Worm (Caenorhabditis elegans) whole organism, young adult: ENCODE data around the gene ZK154.6.

Experiments used
- B0261.1 ChIP-seq: sonication (generic microtip); optimal IDR thresholded peaks from 2 replicates; lab custom pipeline; 2016; ENCODE audit warnings: mild to moderate bottlenecking, missing genetic modification characterization, moderate library complexity, missing compliant biosample characterization
- B0336.3 ChIP-seq: fragments of 200-800 bp; sonication (Bioruptor generic); IDR thresholded peaks from 2 replicates; pipeline ENCODE4 v1.3.6; 2022; ENCODE audit warnings: missing genetic modification characterization, missing compliant biosample characterization
- C17E4.6 ChIP-seq: fragments of 200-800 bp; sonication (Bioruptor generic); IDR thresholded peaks from 2 replicates; pipeline ENCODE4 v1.3.6; 2022; ENCODE audit warnings: missing genetic modification reagents, missing genetic modification characterization, missing compliant biosample characterization
- F52B5.7 ChIP-seq: sonication (generic microtip); optimal IDR thresholded peaks from 2 replicates; lab custom pipeline; 2016; ENCODE audit warnings: mild to moderate bottlenecking, missing genetic modification characterization, missing compliant biosample characterization
- F55B11.4 ChIP-seq: sonication (generic microtip); optimal IDR thresholded peaks from 2 replicates; lab custom pipeline; 2016; ENCODE audit warnings: missing compliant biosample characterization, missing genetic modification characterization, borderline replicate concordance; ENCODE audit not compliant: insufficient read depth
- K11D2.4 ChIP-seq: fragments of 200-800 bp; sonication (Bioruptor generic); IDR thresholded peaks from 2 replicates; pipeline ENCODE4 v1.3.6; 2022; ENCODE audit warnings: missing genetic modification reagents, missing genetic modification characterization, missing compliant biosample characterization
- T07F8.4 ChIP-seq: sonication (generic microtip); optimal IDR thresholded peaks from 2 replicates; lab custom pipeline; 2016; ENCODE audit warnings: mild to moderate bottlenecking, missing genetic modification characterization, moderate library complexity, missing compliant biosample characterization
- Y67H2A.10 ChIP-seq: fragments of 200-800 bp; sonication (Bioruptor generic); conservative IDR thresholded peaks from 2 replicates; pipeline ENCODE4 v1.3.6; 2022; ENCODE audit warnings: missing genetic modification reagents, missing genetic modification characterization, missing compliant biosample characterization
- ZK185.1 ChIP-seq: sonication (generic microtip); optimal IDR thresholded peaks from 2 replicates; lab custom pipeline; 2016; ENCODE audit warnings: mild to moderate bottlenecking, missing genetic modification characterization, missing compliant biosample characterization; ENCODE audit not compliant: poor library complexity, severe bottlenecking
- atf-7 ChIP-seq: sonication (generic microtip); optimal IDR thresholded peaks from 2 replicates; lab custom pipeline; 2017; ENCODE audit warnings: mild to moderate bottlenecking, missing genetic modification characterization, missing compliant biosample characterization
- athp-1 ChIP-seq: sonication (generic microtip); optimal IDR thresholded peaks from 2 replicates; lab custom pipeline; 2017; ENCODE audit warnings: mild to moderate bottlenecking, missing genetic modification characterization, missing compliant biosample characterization
- attf-3 ChIP-seq: fragments of 200-800 bp; sonication (Bioruptor generic); conservative IDR thresholded peaks from 2 replicates; pipeline ENCODE4 v1.3.6; 2022; ENCODE audit warnings: missing genetic modification reagents, missing genetic modification characterization, missing compliant biosample characterization
- attf-5 ChIP-seq: fragments of 200-800 bp; sonication (Bioruptor generic); optimal IDR thresholded peaks from 2 replicates; lab custom pipeline; 2018; ENCODE audit warnings: mild to moderate bottlenecking, missing genetic modification characterization, missing compliant biosample characterization
- bed-1 ChIP-seq: fragments of 200-800 bp; sonication (Bioruptor generic); IDR thresholded peaks from 2 replicates; pipeline ENCODE4 v1.3.6; 2022; ENCODE audit warnings: missing genetic modification reagents, missing genetic modification characterization, missing compliant biosample characterization
- ceh-27 ChIP-seq: fragments of 200-800 bp; sonication (Bioruptor generic); optimal IDR thresholded peaks from 2 replicates; lab custom pipeline; 2018; ENCODE audit warnings: mild to moderate bottlenecking, missing genetic modification characterization, moderate library complexity, missing compliant biosample characterization
- chd-7 ChIP-seq: sonication (generic microtip); optimal IDR thresholded peaks from 2 replicates; lab custom pipeline; 2016; ENCODE audit warnings: mild to moderate bottlenecking, missing genetic modification characterization, moderate library complexity, missing compliant biosample characterization
- dpff-1 ChIP-seq: sonication (generic microtip); optimal IDR thresholded peaks from 2 replicates; lab custom pipeline; 2017; ENCODE audit warnings: mild to moderate bottlenecking, missing genetic modification characterization, missing compliant biosample characterization
- efl-1 ChIP-seq: fragments of 150-350 bp; optimal IDR thresholded peaks from 2 replicates; lab custom pipeline; 2014; ENCODE audit warnings: missing biosample characterization, missing genetic modification reagents, missing genetic modification characterization
- egl-18 ChIP-seq: fragments of 200-800 bp; sonication (Bioruptor generic); IDR thresholded peaks from 2 replicates; pipeline ENCODE4 v1.3.6; 2022; ENCODE audit warnings: missing genetic modification reagents, missing genetic modification characterization, missing compliant biosample characterization
- egl-44 ChIP-seq: fragments of 200-800 bp; sonication (Bioruptor generic); IDR thresholded peaks from 2 replicates; pipeline ENCODE4 v1.3.6; 2022; ENCODE audit warnings: missing genetic modification reagents, missing genetic modification characterization, missing compliant biosample characterization
- egrh-3 ChIP-seq: fragments of 200-800 bp; sonication (Bioruptor generic); IDR thresholded peaks from 2 replicates; pipeline ENCODE4 v1.3.6; 2022; ENCODE audit warnings: missing genetic modification reagents, missing genetic modification characterization, missing compliant biosample characterization
- ets-4 ChIP-seq: fragments of 200-800 bp; sonication (Bioruptor generic); optimal IDR thresholded peaks from 2 replicates; lab custom pipeline; 2018; ENCODE audit warnings: mild to moderate bottlenecking, missing genetic modification characterization, missing compliant biosample characterization
- him-1 ChIP-seq: sonication (generic microtip); optimal IDR thresholded peaks from 2 replicates; lab custom pipeline; 2016; ENCODE audit warnings: missing genotype, missing genetic modification reagents, missing genetic modification characterization, missing compliant biosample characterization
- hlh-26 ChIP-seq: fragments of 200-800 bp; sonication (Bioruptor generic); conservative IDR thresholded peaks from 2 replicates; pipeline ENCODE4 v1.3.6; 2022; ENCODE audit warnings: missing genetic modification reagents, missing genetic modification characterization, missing compliant biosample characterization
- hmg-1.2 ChIP-seq: fragments of 200-800 bp; sonication (Bioruptor generic); IDR thresholded peaks from 2 replicates; pipeline ENCODE4 v1.3.6; 2022; ENCODE audit warnings: missing genetic modification reagents, missing genetic modification characterization, missing compliant biosample characterization
- hrde-1 ChIP-seq: sonication (generic microtip); optimal IDR thresholded peaks from 2 replicates; lab custom pipeline; 2016; ENCODE audit warnings: missing genetic modification characterization, mild to moderate bottlenecking, missing compliant biosample characterization, moderate library complexity, missing genotype, missing genetic modification reagents, borderline replicate concordance
- lag-1 ChIP-seq: fragments of 200-800 bp; sonication (Bioruptor generic); IDR thresholded peaks from 2 replicates; pipeline ENCODE4 v1.3.6; 2022; ENCODE audit warnings: missing genetic modification reagents, missing genetic modification characterization, missing compliant biosample characterization
- let-526 ChIP-seq: fragments of 200-800 bp; sonication (Bioruptor generic); IDR thresholded peaks from 2 replicates; pipeline ENCODE4 v1.3.6; 2022; ENCODE audit warnings: missing genetic modification reagents, missing genetic modification characterization, missing compliant biosample characterization
- lin-54 ChIP-seq: fragments of 200-800 bp; sonication (Bioruptor generic); optimal IDR thresholded peaks from 2 replicates; lab custom pipeline; 2018; ENCODE audit warnings: mild to moderate bottlenecking, missing genetic modification characterization, missing compliant biosample characterization
- lsl-1 ChIP-seq: fragments of 200-800 bp; sonication (Bioruptor generic); optimal IDR thresholded peaks from 2 replicates; lab custom pipeline; 2018; ENCODE audit warnings: mild to moderate bottlenecking, missing genetic modification characterization, moderate library complexity, missing compliant biosample characterization
- mcd-1 ChIP-seq: fragments of 200-800 bp; sonication (Bioruptor generic); IDR thresholded peaks from 2 replicates; pipeline ENCODE4 v1.3.6; 2022; ENCODE audit warnings: missing genetic modification reagents, missing genetic modification characterization, missing compliant biosample characterization
- mel-28 ChIP-seq: sonication (generic microtip); optimal IDR thresholded peaks from 2 replicates; lab custom pipeline; 2016; ENCODE audit warnings: borderline replicate concordance, mild to moderate bottlenecking, missing genetic modification characterization, missing compliant biosample characterization
- mxl-1 ChIP-seq: sonication (generic microtip); optimal IDR thresholded peaks from 2 replicates; lab custom pipeline; 2016; ENCODE audit warnings: missing genetic modification characterization, missing compliant biosample characterization
- nfya-1 ChIP-seq: sonication (generic microtip); optimal IDR thresholded peaks from 2 replicates; lab custom pipeline; 2017; ENCODE audit warnings: antibody characterized with exemption, missing compliant biosample characterization, missing genetic modification characterization, borderline replicate concordance; ENCODE audit not compliant: insufficient read depth
- nhr-120 ChIP-seq: fragments of 200-800 bp; sonication (Bioruptor generic); IDR thresholded peaks from 2 replicates; pipeline ENCODE4 v1.3.6; 2022; ENCODE audit warnings: missing genetic modification characterization, missing compliant biosample characterization
- nhr-27 ChIP-seq: fragments of 200-800 bp; sonication (Bioruptor generic); optimal IDR thresholded peaks from 2 replicates; lab custom pipeline; 2018; ENCODE audit warnings: mild to moderate bottlenecking, missing genetic modification characterization, moderate library complexity, missing compliant biosample characterization
- nhr-80 ChIP-seq: sonication (generic microtip); optimal IDR thresholded peaks from 2 replicates; lab custom pipeline; 2016; ENCODE audit warnings: missing genetic modification characterization, missing compliant biosample characterization
- rcor-1 ChIP-seq: fragments of 200-800 bp; sonication (Bioruptor generic); IDR thresholded peaks from 2 replicates; pipeline ENCODE4 v1.3.6; 2022; ENCODE audit warnings: missing genetic modification reagents, missing genetic modification characterization, missing compliant biosample characterization
- repo-1 ChIP-seq: sonication (generic microtip); optimal IDR thresholded peaks from 2 replicates; lab custom pipeline; 2017; ENCODE audit warnings: mild to moderate bottlenecking, missing genetic modification characterization, missing compliant biosample characterization
- snpc-1.1 ChIP-seq: sonication (generic microtip); optimal IDR thresholded peaks from 2 replicates; lab custom pipeline; 2017; ENCODE audit warnings: missing genetic modification characterization, mild to moderate bottlenecking, missing compliant biosample characterization, antibody characterized with exemption, moderate library complexity, missing genotype, missing genetic modification reagents; ENCODE audit not compliant: insufficient read depth
- snpc-3.4 ChIP-seq: sonication (generic microtip); optimal IDR thresholded peaks from 2 replicates; lab custom pipeline; 2017; ENCODE audit warnings: missing genetic modification characterization, mild to moderate bottlenecking, missing compliant biosample characterization, antibody characterized with exemption, moderate library complexity, missing genotype, missing genetic modification reagents
- somi-1 ChIP-seq: fragments of 200-800 bp; sonication (Bioruptor generic); optimal IDR thresholded peaks from 2 replicates; lab custom pipeline; 2018; ENCODE audit warnings: mild to moderate bottlenecking, missing genetic modification characterization, missing compliant biosample characterization
- unc-130 ChIP-seq: sonication (generic microtip); optimal IDR thresholded peaks from 2 replicates; lab custom pipeline; 2016; ENCODE audit warnings: missing genetic modification reagents, missing genetic modification characterization, missing compliant biosample characterization
- unc-62 ChIP-seq: fragments of 150-350 bp; optimal IDR thresholded peaks from 2 replicates; lab custom pipeline; 2014; ENCODE audit warnings: missing biosample characterization, missing genetic modification reagents, missing genetic modification characterization
- xnd-1 ChIP-seq: sonication (generic microtip); optimal IDR thresholded peaks from 2 replicates; lab custom pipeline; 2016; ENCODE audit warnings: missing genotype, missing genetic modification reagents, missing genetic modification characterization, missing compliant biosample characterization
- zfh-2 ChIP-seq: fragments of 200-800 bp; sonication (Bioruptor generic); conservative IDR thresholded peaks from 2 replicates; pipeline ENCODE4 v1.3.6; 2022; ENCODE audit warnings: missing genetic modification reagents, missing genetic modification characterization, missing compliant biosample characterization
- ztf-18 ChIP-seq: sonication (generic microtip); optimal IDR thresholded peaks from 2 replicates; lab custom pipeline; 2016; ENCODE audit warnings: missing genotype, mild to moderate bottlenecking, missing genetic modification characterization, missing compliant biosample characterization
- ztf-22 ChIP-seq: fragments of 200-800 bp; sonication (Bioruptor generic); optimal IDR thresholded peaks from 2 replicates; lab custom pipeline; 2018; ENCODE audit warnings: mild to moderate bottlenecking, missing genetic modification characterization, moderate library complexity, missing compliant biosample characterization
- ztf-26 ChIP-seq: sonication (generic microtip); optimal IDR thresholded peaks from 2 replicates; lab custom pipeline; 2017; ENCODE audit warnings: missing genetic modification characterization, missing compliant biosample characterization

ZK154.6 gene

DNA sequence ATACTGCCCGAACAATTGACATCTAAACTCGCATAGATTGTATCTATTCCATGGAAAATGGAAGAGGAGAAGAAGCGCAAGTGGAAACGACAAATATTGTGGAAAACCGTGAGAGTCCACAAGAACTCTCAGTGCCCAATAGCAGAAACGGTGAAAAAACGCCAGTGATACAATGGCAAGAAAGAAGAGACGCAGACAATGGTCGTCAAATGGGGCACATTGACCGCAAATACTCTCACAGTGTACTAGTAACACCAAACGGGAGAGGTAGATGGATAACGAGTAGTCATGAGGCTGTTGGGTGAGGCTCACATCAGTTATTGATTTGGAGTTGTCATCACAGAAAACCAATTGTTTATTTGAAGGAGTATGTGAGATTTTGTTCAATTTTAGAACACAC, 11.0 kb downstream of the ZK154.6 start, which contains the start of gene ZK154.4:
ZK154.4 (minus strand) TSS at position 27 of the 400 bp plus-strand sequence.
- no peak for TF ChIP-seq hrde-1
- TF ChIP-seq mel-28: no peak
- TF ChIP-seq hmg-1.2: peak; percentile 71
- TF ChIP-seq zfh-2 (GFP tag; lab: Robert Waterston, UW): no peak
- TF ChIP-seq lsl-1 (GFP tag; lab: Kevin White, UChicago): no peak
- TF ChIP-seq attf-5 (GFP tag; lab: Kevin White, UChicago): peak; percentile 27
- no peak for TF ChIP-seq egl-44 (GFP tag; lab: Robert Waterston, UW)
- TF ChIP-seq K11D2.4 (GFP tag; lab: Robert Waterston, UW): no peak
- TF ChIP-seq efl-1 (GFP tag; lab: Kevin White, UChicago): no peak
- TF ChIP-seq lin-54 (GFP tag; lab: Kevin White, UChicago): no peak
- TF ChIP-seq repo-1 (tag; lab: Kevin White, UChicago): no peak
- TF ChIP-seq nhr-80 (tag; lab: Kevin White, UChicago): peak; percentile 41
- no peak for TF ChIP-seq Y67H2A.10 (GFP tag; lab: Robert Waterston, UW)
- no peak for TF ChIP-seq nhr-120 (GFP tag; lab: Robert Waterston, UW)
- no peak for TF ChIP-seq chd-7
- TF ChIP-seq nfya-1 (tag; lab: Kevin White, UChicago): no peak
- no peak for TF ChIP-seq lag-1 (GFP tag; lab: Robert Waterston, UW)
- no peak for TF ChIP-seq ets-4 (GFP tag; lab: Kevin White, UChicago)
- no peak for TF ChIP-seq unc-62
- TF ChIP-seq let-526: no peak
- peak; percentile 23 for TF ChIP-seq ZK185.1 (tag; lab: Kevin White, UChicago)
- no peak for TF ChIP-seq ztf-22
- TF ChIP-seq xnd-1 (tag; lab: Kevin White, UChicago): no peak
- TF ChIP-seq snpc-3.4 (tag; lab: Kevin White, UChicago): no peak
- no peak for TF ChIP-seq rcor-1 (GFP tag; lab: Robert Waterston, UW)
- TF ChIP-seq B0336.3 (GFP tag; lab: Robert Waterston, UW): 0 out of 2 replicates have a peak, but pooled peaks have one; percentile 28
- peak; percentile 28 for TF ChIP-seq ceh-27 (GFP tag; lab: Kevin White, UChicago)
- TF ChIP-seq athp-1 (tag; lab: Kevin White, UChicago): no peak
- TF ChIP-seq dpff-1 (tag; lab: Kevin White, UChicago): no peak
- no peak for TF ChIP-seq ztf-26 (tag; lab: Kevin White, UChicago)
- no peak for TF ChIP-seq T07F8.4 (tag; lab: Kevin White, UChicago)
- TF ChIP-seq somi-1 (GFP tag; lab: Kevin White, UChicago): no peak
- TF ChIP-seq atf-7 (tag; lab: Kevin White, UChicago): no peak
- no peak for TF ChIP-seq unc-130
- TF ChIP-seq him-1: no peak
- TF ChIP-seq C17E4.6 (GFP tag; lab: Robert Waterston, UW): no peak
- no peak for TF ChIP-seq nhr-27 (tag; lab: Kevin White, UChicago)
- TF ChIP-seq bed-1: no peak
- no peak for TF ChIP-seq mcd-1 (GFP tag; lab: Robert Waterston, UW)
- no peak for TF ChIP-seq B0261.1 (tag; lab: Kevin White, UChicago)
- no peak for TF ChIP-seq mxl-1 (tag; lab: Kevin White, UChicago)
- TF ChIP-seq egrh-3 (GFP tag; lab: Robert Waterston, UW): no peak
- no peak for TF ChIP-seq egl-18 (GFP tag; lab: Robert Waterston, UW)
- TF ChIP-seq hlh-26 (GFP tag; lab: Robert Waterston, UW): no peak
- TF ChIP-seq snpc-1.1 (tag; lab: Kevin White, UChicago): no peak
- TF ChIP-seq F55B11.4 (tag; lab: Kevin White, UChicago): no peak
- no peak for TF ChIP-seq attf-3
- no peak for TF ChIP-seq ztf-18
- TF ChIP-seq F52B5.7 (tag; lab: Kevin White, UChicago): no peak
